Fruit fly (Drosophila melanogaster): Measurements from ENCODE around the gene CG16984.

CG16984 gene

dm6 chr3L:2634929-2635799 is 39.6 kb downstream of the CG16984 start (continued):
- TF ChIP-seq Blimp-1 (GFP tag; optimal IDR thresholded peaks at IDR 0.05): peak; percentile 67
- TF ChIP-seq Hr38 (GFP tag; optimal IDR thresholded peaks at IDR 0.05): no peak
- peak; percentile 84 for TF ChIP-seq lz (GFP tag; optimal IDR thresholded peaks at IDR 0.05)
- peak; percentile 85 for TF ChIP-seq CG6808 (GFP tag; optimal IDR thresholded peaks at IDR 0.05)
- TF ChIP-seq Eip75B (GFP tag; optimal IDR thresholded peaks at IDR 0.05): peak; percentile 80
- peak; percentile 23; the same call in 1 of the 2 replicates for TF ChIP-seq Gug (GFP tag; IDR thresholded peaks at IDR 0.05)
- peak; percentile 69 for TF ChIP-seq OdsH (GFP tag; optimal IDR thresholded peaks at IDR 0.05)
- TF ChIP-seq CG11294 (GFP tag; IDR thresholded peaks at IDR 0.05): no peak
- TF ChIP-seq CG16779 (tag; optimal IDR thresholded peaks at IDR 0.05): peak; percentile 71
- no peak for TF ChIP-seq CG6276 (GFP tag; optimal IDR thresholded peaks at IDR 0.05)
- peak; percentile 76 for TF ChIP-seq achi (GFP tag; optimal IDR thresholded peaks at IDR 0.05)
- no peak for TF ChIP-seq CG11902 (GFP tag; optimal IDR thresholded peaks at IDR 0.05)
- no peak for TF ChIP-seq Lpt (GFP tag; optimal IDR thresholded peaks at IDR 0.05)
- peak; percentile 78 for TF ChIP-seq CG34406 (GFP tag; optimal IDR thresholded peaks at IDR 0.05)
- TF ChIP-seq CG6163 (GFP tag; IDR thresholded peaks at IDR 0.05): peak; percentile 93
- TF ChIP-seq Eip93F (GFP tag; optimal IDR thresholded peaks at IDR 0.05): no peak
- peak; percentile 38 for TF ChIP-seq CG10631 (GFP tag; optimal IDR thresholded peaks at IDR 0.05)
- peak; percentile 87 for TF ChIP-seq topi (GFP tag; optimal IDR thresholded peaks at IDR 0.05)
- peak; percentile 68 for TF ChIP-seq Ets21C (GFP tag; optimal IDR thresholded peaks at IDR 0.05)
- peak; percentile 68 for TF ChIP-seq CG8319 (GFP tag; optimal IDR thresholded peaks at IDR 0.05)
- TF ChIP-seq esn (GFP tag; optimal IDR thresholded peaks at IDR 0.05): peak; percentile 88
- TF ChIP-seq CG10669 (GFP tag; optimal IDR thresholded peaks at IDR 0.05): peak; percentile 59
- TF ChIP-seq net (GFP tag; optimal IDR thresholded peaks at IDR 0.05): peak; percentile 80
- TF ChIP-seq CG8119 (GFP tag; IDR thresholded peaks at IDR 0.05): no peak
- TF ChIP-seq CG15336 (GFP tag; IDR thresholded peaks at IDR 0.05): 0 out of 2 replicates have a peak, but pooled peaks have one; percentile 10
- peak; percentile 87 for TF ChIP-seq Met (GFP tag; optimal IDR thresholded peaks at IDR 0.05)
- peak; percentile 58 for TF ChIP-seq Hr4 (GFP tag; optimal IDR thresholded peaks at IDR 0.05)
- peak; percentile 77 for TF ChIP-seq pdm3 (GFP tag; optimal IDR thresholded peaks at IDR 0.05)
- TF ChIP-seq CG1621 (tag; optimal IDR thresholded peaks at IDR 0.05): peak; percentile 68
- peak; percentile 81 for TF ChIP-seq acj6 (GFP tag; optimal IDR thresholded peaks at IDR 0.05)
- TF ChIP-seq dsx (GFP tag; optimal IDR thresholded peaks at IDR 0.05; ENCODE audit: poor library complexity, severe bottlenecking): peak; percentile 29
- TF ChIP-seq Hr39 (GFP tag; optimal IDR thresholded peaks at IDR 0.05): peak; percentile 67
- peak; percentile 61 for TF ChIP-seq CG7368 (GFP tag; optimal IDR thresholded peaks at IDR 0.05)
- peak; percentile 94 for TF ChIP-seq Eip78C (GFP tag)

dm6 chr3L:2636023-2636968 is 40.7 kb downstream of the CG16984 start:
- no peak for TF ChIP-seq salr (GFP tag; optimal IDR thresholded peaks at IDR 0.05)
- TF ChIP-seq Sox102F (GFP tag; optimal IDR thresholded peaks at IDR 0.05): peak; percentile 18
- peak; percentile 28 for TF ChIP-seq esn (GFP tag; optimal IDR thresholded peaks at IDR 0.05)
- TF ChIP-seq Hr39 (GFP tag; optimal IDR thresholded peaks at IDR 0.05): peak; percentile 11
- peak; percentile 61 for TF ChIP-seq Ets96B (tag; optimal IDR thresholded peaks at IDR 0.05)
- TF ChIP-seq CG31627 (GFP tag; optimal IDR thresholded peaks at IDR 0.05): peak; percentile 12
- TF ChIP-seq Hr38 (GFP tag; optimal IDR thresholded peaks at IDR 0.05): no peak
- TF ChIP-seq CG6792 (GFP tag; optimal IDR thresholded peaks at IDR 0.05): peak; percentile 2
- TF ChIP-seq CG10631 (GFP tag; optimal IDR thresholded peaks at IDR 0.05): no peak
- TF ChIP-seq CG1621 (tag; optimal IDR thresholded peaks at IDR 0.05): no peak
- peak; percentile 67 for TF ChIP-seq CG34406 (GFP tag; optimal IDR thresholded peaks at IDR 0.05)
- no peak for TF ChIP-seq Ets21C (GFP tag; optimal IDR thresholded peaks at IDR 0.05)
- TF ChIP-seq fkh (GFP tag; optimal IDR thresholded peaks at IDR 0.05): no peak
- no peak for TF ChIP-seq CG6854 (GFP tag; optimal IDR thresholded peaks at IDR 0.05)
- TF ChIP-seq lz (GFP tag; optimal IDR thresholded peaks at IDR 0.05): no peak
- TF ChIP-seq ss (GFP tag; optimal IDR thresholded peaks at IDR 0.05): peak in 1 of 2 experiments; percentile 36
- TF ChIP-seq CG4318 (GFP tag; optimal IDR thresholded peaks at IDR 0.05): no peak
- peak; percentile 70 for TF ChIP-seq OdsH (GFP tag; optimal IDR thresholded peaks at IDR 0.05)
- no peak for TF ChIP-seq CG32006 (GFP tag; optimal IDR thresholded peaks at IDR 0.05)
- peak; percentile 39 for TF ChIP-seq acj6 (GFP tag; optimal IDR thresholded peaks at IDR 0.05)
- no peak for TF ChIP-seq Sox14 (GFP tag; optimal IDR thresholded peaks at IDR 0.05)
- peak; percentile 9 for TF ChIP-seq CG11762 (GFP tag; optimal IDR thresholded peaks at IDR 0.05; ENCODE audit: insufficient read depth)

Data from whole organism, prepupa.